Worm (Caenorhabditis elegans) whole organism, L3 larva: ENCODE data around the gene nimk-1.
A peak's percentile ranks its signal among the peaks of the same experiment; 100 is the strongest.

ENCODE experiments used
- ceh-16 ChIP-seq: sonication (generic microtip); optimal IDR thresholded peaks from 2 replicates; lab custom pipeline; 2017; ENCODE audit warnings: missing biosample characterization, missing genetic modification characterization
- ceh-28 ChIP-seq: fragments of 150-350 bp; optimal IDR thresholded peaks from 2 replicates; lab custom pipeline; 2014; ENCODE audit warnings: missing biosample characterization, missing genetic modification reagents, missing genetic modification characterization
- elt-1 ChIP-seq: fragments of 150-350 bp; optimal IDR thresholded peaks from 2 replicates; lab custom pipeline; 2014; ENCODE audit warnings: missing biosample characterization, missing genetic modification characterization
- elt-2 ChIP-seq: sonication (generic microtip); optimal IDR thresholded peaks from 2 replicates; lab custom pipeline; 2016; ENCODE audit warnings: missing genetic modification reagents, mild to moderate bottlenecking, missing genetic modification characterization, missing compliant biosample characterization
- elt-3 ChIP-seq, 3 experiments: fragments of 150-350 bp in 1 of 3; sonication (generic microtip) in 2 of 3; optimal IDR thresholded peaks; 2 replicates in 2 of 3; 4 replicates in 1 of 3; lab custom pipeline; 2014 to 2017; ENCODE audit warnings: missing biosample characterization in 3 of 3, missing genetic modification characterization in 3 of 3
- hmg-11 ChIP-seq: sonication (generic microtip); optimal IDR thresholded peaks from 2 replicates; lab custom pipeline; 2016; ENCODE audit warnings: missing genetic modification characterization, missing compliant biosample characterization
- lin-15B ChIP-seq: fragments of 150-350 bp; optimal IDR thresholded peaks from 2 replicates; lab custom pipeline; 2014; ENCODE audit warnings: missing biosample characterization, missing genetic modification characterization
- lsy-12 ChIP-seq: sonication (generic microtip); optimal IDR thresholded peaks from 2 replicates; lab custom pipeline; 2016; ENCODE audit warnings: mild to moderate bottlenecking, missing genetic modification characterization, missing compliant biosample characterization
- mml-1 ChIP-seq: fragments of 150-350 bp; sonication (generic microtip); optimal IDR thresholded peaks from 3 replicates; lab custom pipeline; 2014; ENCODE audit warnings: missing biosample characterization, missing genetic modification characterization
- nfya-1 ChIP-seq: sonication (generic microtip); optimal IDR thresholded peaks from 2 replicates; lab custom pipeline; 2017; ENCODE audit warnings: missing genetic modification characterization, mild to moderate bottlenecking, missing compliant biosample characterization, antibody characterized with exemption, moderate library complexity; ENCODE audit not compliant: insufficient read depth
- nhr-11 ChIP-seq: fragments of 150-350 bp; optimal IDR thresholded peaks from 2 replicates; lab custom pipeline; 2014; ENCODE audit warnings: missing biosample characterization, missing genetic modification characterization
- nhr-237 ChIP-seq: fragments of 150-350 bp; optimal IDR thresholded peaks from 2 replicates; lab custom pipeline; 2014; ENCODE audit warnings: missing biosample characterization, missing genetic modification characterization
- nhr-25 ChIP-seq: sonication (generic microtip); optimal IDR thresholded peaks from 2 replicates; lab custom pipeline; 2017; ENCODE audit warnings: missing biosample characterization, missing genetic modification characterization
- nhr-28 ChIP-seq: fragments of 150-350 bp; optimal IDR thresholded peaks from 2 replicates; lab custom pipeline; 2014; ENCODE audit warnings: missing biosample characterization, missing genetic modification characterization
- nhr-77 ChIP-seq: fragments of 150-350 bp; optimal IDR thresholded peaks from 2 replicates; lab custom pipeline; 2014; ENCODE audit warnings: missing biosample characterization, missing genetic modification characterization
- pqm-1 ChIP-seq: fragments of 150-350 bp; optimal IDR thresholded peaks from 2 replicates; lab custom pipeline; 2017; ENCODE audit warnings: missing biosample characterization, missing genetic modification characterization, inconsistent platforms
- sea-2 ChIP-seq: fragments of 150-350 bp; sonication (generic microtip); optimal IDR thresholded peaks from 4 replicates; lab custom pipeline; 2014; ENCODE audit warnings: missing biosample characterization, missing genetic modification reagents, missing genetic modification characterization
- skn-1 ChIP-seq: fragments of 150-350 bp; optimal IDR thresholded peaks from 2 replicates; lab custom pipeline; 2014; ENCODE audit warnings: missing biosample characterization, missing genetic modification characterization
- unc-62 ChIP-seq: fragments of 150-350 bp; sonication (generic microtip); optimal IDR thresholded peaks from 4 replicates; lab custom pipeline; 2014; ENCODE audit warnings: missing biosample characterization, missing genetic modification reagents, missing genetic modification characterization
- zag-1 ChIP-seq: fragments of 150-350 bp; optimal IDR thresholded peaks from 2 replicates; lab custom pipeline; 2014; ENCODE audit warnings: missing biosample characterization, missing genetic modification characterization
- ztf-4 ChIP-seq: fragments of 150-350 bp; optimal IDR thresholded peaks from 2 replicates; lab custom pipeline; 2014; ENCODE audit warnings: missing biosample characterization, missing genetic modification characterization

Gene nimk-1

DNA sequence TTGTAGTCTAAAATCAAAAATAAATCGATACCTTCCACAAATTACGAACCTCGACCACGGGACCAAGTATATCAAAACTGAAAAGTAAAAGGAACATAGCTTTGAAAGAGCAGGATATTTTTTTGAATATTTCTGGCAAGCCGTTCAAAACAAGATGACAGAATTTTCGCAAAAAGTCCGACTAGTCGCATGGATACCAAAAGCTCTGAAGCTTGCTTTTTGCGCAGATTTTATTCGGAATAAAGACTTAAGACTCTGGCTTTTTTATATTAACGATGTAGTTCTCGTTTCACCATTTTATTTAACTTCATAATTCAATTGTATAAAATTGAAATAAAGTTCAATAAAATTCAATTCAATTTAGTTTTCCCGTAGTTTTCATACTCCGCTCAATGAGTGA is 38.0 kb downstream of the nimk-1 start, which contains the start of gene Y38E10A.2:
Gene Y38E10A.2 (minus strand): TSS at position 101 of the 400 bp plus-strand sequence.
- no peak for TF ChIP-seq nhr-25 (tag; lab: Kevin White, UChicago)

DNA sequence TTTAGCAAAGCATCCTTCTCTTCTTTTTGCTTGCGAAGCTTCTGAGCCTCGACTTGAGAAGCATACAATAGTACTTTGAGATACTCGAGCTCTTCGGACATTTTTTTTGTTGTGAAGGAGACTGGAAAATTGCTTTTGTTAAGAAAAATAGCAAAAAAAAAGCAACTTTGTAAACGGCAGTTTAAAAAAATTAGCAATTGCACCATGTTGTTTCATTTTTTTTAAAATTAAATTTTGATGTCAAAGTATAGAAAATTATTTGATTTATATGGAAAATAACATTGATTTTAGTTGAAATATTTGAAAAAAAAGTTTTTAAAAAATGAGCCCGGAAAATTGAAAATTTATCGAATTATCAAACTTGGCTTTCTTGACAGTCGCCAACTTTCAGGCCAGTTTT is 39.1 kb downstream of the nimk-1 start, which contains the start of gene Y38E10A.3:
Gene Y38E10A.3 (minus strand): TSS at position 101 of the 400 bp plus-strand sequence.
- no peak for TF ChIP-seq unc-62 (GFP tag; lab: Kevin White, UChicago)
- no peak for TF ChIP-seq lsy-12 (tag; lab: Kevin White, UChicago)
- no peak for TF ChIP-seq lin-15B (tag; lab: Kevin White, UChicago)
- no peak for TF ChIP-seq skn-1 (tag; lab: Kevin White, UChicago)
- TF ChIP-seq mml-1 (tag; lab: Kevin White, UChicago) = no peak
- TF ChIP-seq nhr-11 = no peak
- TF ChIP-seq ztf-4 = no peak
- TF ChIP-seq nhr-77 (tag; lab: Kevin White, UChicago) = no peak
- no peak for TF ChIP-seq elt-3 (tag; optimal IDR thresholded peaks at IDR 0.05; lab: Kevin White, UChicago)
- TF ChIP-seq hmg-11 (tag; lab: Kevin White, UChicago) = no peak
- no peak for TF ChIP-seq nfya-1 (tag; lab: Kevin White, UChicago)

DNA sequence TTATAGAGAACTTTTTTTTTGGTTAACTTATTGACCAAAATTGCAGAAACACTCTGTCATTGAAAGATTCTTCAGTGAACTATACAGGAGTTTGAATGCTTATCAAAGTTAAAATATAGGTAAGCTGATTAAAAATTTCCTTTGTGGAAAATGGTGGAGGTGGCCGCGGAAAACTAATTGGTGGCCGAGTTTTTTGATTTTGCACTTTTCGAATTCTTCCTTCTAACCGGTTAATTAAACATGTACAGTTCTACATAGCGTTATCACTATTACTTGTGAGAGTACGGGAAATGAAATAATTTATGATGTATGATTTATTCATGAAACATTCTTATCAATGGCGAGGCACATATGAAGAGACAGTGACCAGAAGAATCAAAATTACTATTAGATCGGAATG is 42.2 kb downstream of the nimk-1 start, which contains the start of gene clec-8:
Gene clec-8 (minus strand): TSS at position 308 of the 400 bp plus-strand sequence.
- TF ChIP-seq lin-15B (tag; lab: Kevin White, UChicago) (no peak), sea-2 (GFP tag; lab: Kevin White, UChicago) (no peak), pqm-1 (tag; lab: Kevin White, UChicago) (peak; percentile 74), ceh-28 (peak; percentile 27), hmg-11 (tag; lab: Kevin White, UChicago) (no peak), elt-2 (tag; lab: Kevin White, UChicago) (peak; percentile 74), ceh-16 (tag; lab: Kevin White, UChicago) (no peak), nhr-237 (no peak), zag-1 (tag; lab: Kevin White, UChicago) (no peak)

DNA sequence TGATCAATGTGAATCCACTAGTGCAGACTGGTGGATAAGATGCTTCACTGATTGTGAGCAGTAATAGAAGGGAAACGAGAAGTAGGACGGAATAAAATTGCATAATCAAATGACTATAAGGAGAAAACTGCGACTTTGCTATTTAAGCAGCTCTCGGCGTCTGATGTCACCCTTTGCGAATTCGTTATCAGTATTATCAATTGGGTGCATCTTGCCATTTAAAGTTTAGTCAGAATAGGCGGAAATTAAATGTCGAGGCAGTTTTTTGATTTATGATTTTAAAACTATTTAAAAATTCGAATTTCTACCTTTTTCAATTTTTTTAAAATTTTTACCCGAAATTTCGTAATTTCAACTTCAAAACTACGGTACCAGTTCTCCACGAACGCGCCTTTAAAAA is 45.4 kb downstream of the nimk-1 start, which contains the start of gene clec-4:
Gene clec-4 (minus strand): TSS at position 162 of the 400 bp plus-strand sequence.
- TF ChIP-seq elt-1 (no peak), nhr-28 (tag; lab: Kevin White, UChicago) (no peak), pqm-1 (tag; lab: Kevin White, UChicago) (peak; percentile 63), unc-62 (GFP tag; lab: Kevin White, UChicago) (no peak), elt-2 (tag; lab: Kevin White, UChicago) (peak; percentile 31)
- TF ChIP-seq, all 47 proteins: peak for 2
